Fruit fly (Drosophila melanogaster) whole organism, embryonic: ENCODE measurements around the gene CG3902.
A peak's percentile ranks its signal among the peaks of the same experiment; 100 is the strongest.

Source experiments
- Atf3 ChIP-seq: fragments of 200-800 bp; sonication (Bioruptor generic); optimal IDR thresholded peaks from 3 replicates; lab custom pipeline; 2016; ENCODE audit warnings: missing biosample characterization, missing genetic modification characterization
- B-H1 ChIP-seq: fragments of 200-800 bp; sonication (Bioruptor generic); IDR thresholded peaks from 3 replicates; pipeline ENCODE4 v1.3.6; 2022; ENCODE audit warnings: missing biosample characterization, missing genetic modification characterization
- CG10431 ChIP-seq: fragments of 200-800 bp; sonication (Bioruptor generic); optimal IDR thresholded peaks from 3 replicates; lab custom pipeline; 2018; ENCODE audit warnings: missing biosample characterization, mild to moderate bottlenecking, missing genetic modification characterization
- CG10462 ChIP-seq: fragments of 200-800 bp; sonication (Bioruptor generic); optimal IDR thresholded peaks from 2 replicates; lab custom pipeline; 2016; ENCODE audit warnings: missing biosample characterization, missing genetic modification characterization
- CG10654 ChIP-seq: fragments of 200-800 bp; sonication (Bioruptor generic); optimal IDR thresholded peaks from 2 replicates; lab custom pipeline; 2016; ENCODE audit warnings: missing biosample characterization, missing genetic modification characterization
- CG11085 ChIP-seq: fragments of 200-800 bp; sonication (Bioruptor generic); IDR thresholded peaks from 2 replicates; pipeline ENCODE4 v1.3.6; 2022; ENCODE audit warnings: missing biosample characterization, missing genetic modification characterization
- CG11456 ChIP-seq: fragments of 200-800 bp; sonication (Bioruptor generic); IDR thresholded peaks from 3 replicates; pipeline ENCODE4 v1.3.6; 2022; ENCODE audit warnings: missing biosample characterization, missing genetic modification characterization
- CG11504 ChIP-seq: fragments of 200-800 bp; sonication (Bioruptor generic); optimal IDR thresholded peaks from 3 replicates; lab custom pipeline; 2019; ENCODE audit warnings: missing biosample characterization, mild to moderate bottlenecking, missing genetic modification characterization, moderate library complexity
- CG12391 ChIP-seq: fragments of 200-800 bp; sonication (Bioruptor generic); optimal IDR thresholded peaks from 3 replicates; lab custom pipeline; 2018; ENCODE audit warnings: missing biosample characterization, mild to moderate bottlenecking, missing genetic modification characterization, moderate library complexity
- CG15696 ChIP-seq: fragments of 200-800 bp; sonication (Bioruptor generic); optimal IDR thresholded peaks from 2 replicates; lab custom pipeline; 2019; ENCODE audit warnings: missing biosample characterization, mild to moderate bottlenecking, missing genetic modification characterization, moderate library complexity
- CG2199 ChIP-seq: fragments of 200-800 bp; sonication (Bioruptor generic); IDR thresholded peaks from 3 replicates; pipeline ENCODE4 v1.3.6; 2022; ENCODE audit warnings: missing biosample characterization, missing genetic modification characterization
- CG2202 ChIP-seq: fragments of 200-800 bp; sonication (Bioruptor generic); optimal IDR thresholded peaks from 2 replicates; lab custom pipeline; 2018; ENCODE audit warnings: missing biosample characterization, mild to moderate bottlenecking, missing genetic modification characterization
- CG33557 ChIP-seq: fragments of 200-800 bp; sonication (Bioruptor generic); optimal IDR thresholded peaks from 2 replicates; lab custom pipeline; 2019; ENCODE audit warnings: missing biosample characterization, mild to moderate bottlenecking, missing genetic modification characterization, moderate library complexity
- CG6791 ChIP-seq: fragments of 200-800 bp; sonication (Bioruptor generic); IDR thresholded peaks from 3 replicates; pipeline ENCODE4 v1.3.6; 2022; ENCODE audit warnings: missing biosample characterization, missing genetic modification characterization; ENCODE audit not compliant: partially characterized antibody
- CG7556 ChIP-seq: fragments of 200-800 bp; sonication (Bioruptor generic); optimal IDR thresholded peaks from 2 replicates; lab custom pipeline; 2017; ENCODE audit warnings: missing biosample characterization, mild to moderate bottlenecking, missing genetic modification characterization
- CG8359 ChIP-seq: fragments of 200-800 bp; sonication (Bioruptor generic); optimal IDR thresholded peaks from 2 replicates; lab custom pipeline; 2017; ENCODE audit warnings: missing biosample characterization, mild to moderate bottlenecking, missing genetic modification characterization, borderline replicate concordance
- CG9797 ChIP-seq: fragments of 200-800 bp; sonication (Bioruptor generic); optimal IDR thresholded peaks from 3 replicates; lab custom pipeline; 2018; ENCODE audit warnings: missing biosample characterization, mild to moderate bottlenecking, missing genetic modification characterization
- Dbx ChIP-seq: fragments of 200-800 bp; sonication (Bioruptor generic); IDR thresholded peaks from 3 replicates; pipeline ENCODE4 v1.3.6; 2022; ENCODE audit warnings: missing biosample characterization, missing genetic modification characterization
- Fer1 ChIP-seq: fragments of 200-800 bp; sonication (Bioruptor generic); optimal IDR thresholded peaks from 2 replicates; lab custom pipeline; 2017; ENCODE audit warnings: missing biosample characterization, mild to moderate bottlenecking, missing genetic modification characterization
- GATAe ChIP-seq: fragments of 200-800 bp; sonication (Bioruptor generic); conservative IDR thresholded peaks from 2 replicates; pipeline ENCODE4 v1.3.6; 2022; ENCODE audit warnings: missing biosample characterization, missing genetic modification characterization
- Gsc ChIP-seq: fragments of 200-800 bp; sonication (Bioruptor generic); IDR thresholded peaks from 2 replicates; pipeline ENCODE4 v1.3.6; 2022; ENCODE audit warnings: missing biosample characterization, missing genetic modification characterization
- H2.0 ChIP-seq: fragments of 200-800 bp; sonication (Bioruptor generic); IDR thresholded peaks from 2 replicates; pipeline ENCODE4 v1.3.6; 2022; ENCODE audit warnings: missing biosample characterization, missing genetic modification characterization
- Hr39 ChIP-seq: fragments of >200 bp; optimal IDR thresholded peaks from 2 replicates; lab custom pipeline; 2017
- Jarid2 ChIP-seq: fragments of 200-800 bp; sonication (Bioruptor generic); optimal IDR thresholded peaks from 3 replicates; lab custom pipeline; 2017; ENCODE audit warnings: mild to moderate bottlenecking, missing biosample characterization, missing genetic modification reagents, missing genetic modification characterization
- Max ChIP-seq: fragments of 200-800 bp; sonication (Bioruptor generic); optimal IDR thresholded peaks from 2 replicates; lab custom pipeline; 2016; ENCODE audit warnings: missing biosample characterization, mild to moderate bottlenecking, missing genetic modification characterization
- NFAT ChIP-seq: fragments of 200-800 bp; sonication (Bioruptor generic); IDR thresholded peaks from 2 replicates; pipeline ENCODE4 v1.3.6; 2022; ENCODE audit warnings: missing biosample characterization, missing genetic modification characterization
- Ptx1 ChIP-seq: fragments of 200-800 bp; sonication (Bioruptor generic); IDR thresholded peaks from 2 replicates; pipeline ENCODE4 v1.3.6; 2022; ENCODE audit warnings: missing biosample characterization, missing genetic modification characterization
- Rfx ChIP-seq: fragments of 200-800 bp; sonication (Bioruptor generic); IDR thresholded peaks from 2 replicates; pipeline ENCODE4 v1.3.6; 2022; ENCODE audit warnings: missing biosample characterization, missing genetic modification characterization
- Sox100B ChIP-seq: fragments of 200-800 bp; sonication (Bioruptor generic); optimal IDR thresholded peaks from 3 replicates; lab custom pipeline; 2018; ENCODE audit warnings: missing biosample characterization, mild to moderate bottlenecking, missing genetic modification characterization
- ash1 ChIP-seq: fragments of 200-800 bp; sonication (Bioruptor generic); optimal IDR thresholded peaks from 2 replicates; lab custom pipeline; 2018; ENCODE audit warnings: missing biosample characterization, mild to moderate bottlenecking, missing genetic modification characterization
- bbx ChIP-seq: fragments of 200-800 bp; sonication (Bioruptor generic); IDR thresholded peaks from 2 replicates; pipeline ENCODE4 v1.3.6; 2022; ENCODE audit warnings: missing biosample characterization, missing genetic modification characterization; ENCODE audit not compliant: partially characterized antibody
- bcd ChIP-seq: fragments of 200-800 bp; sonication (Bioruptor generic); optimal IDR thresholded peaks from 2 replicates; lab custom pipeline; 2017; ENCODE audit warnings: missing biosample characterization, mild to moderate bottlenecking, missing genetic modification characterization
- corto ChIP-seq: fragments of 200-800 bp; sonication (Bioruptor generic); optimal IDR thresholded peaks from 2 replicates; lab custom pipeline; 2016; ENCODE audit warnings: missing biosample characterization, mild to moderate bottlenecking, missing genetic modification characterization, moderate library complexity
- croc ChIP-seq: fragments of 200-800 bp; sonication (Bioruptor generic); conservative IDR thresholded peaks from 3 replicates; pipeline ENCODE4 v1.3.6; 2022; ENCODE audit warnings: missing biosample characterization, missing genetic modification characterization
- dan ChIP-seq: fragments of 200-800 bp; sonication (Bioruptor generic); IDR thresholded peaks from 2 replicates; pipeline ENCODE4 v1.3.6; 2022; ENCODE audit warnings: missing biosample characterization, missing genetic modification characterization
- fd3F ChIP-seq: fragments of 200-800 bp; sonication (Bioruptor generic); optimal IDR thresholded peaks from 2 replicates; lab custom pipeline; 2018; ENCODE audit warnings: missing biosample characterization, mild to moderate bottlenecking, missing genetic modification characterization, moderate library complexity
- grau ChIP-seq: fragments of 200-800 bp; optimal IDR thresholded peaks from 3 replicates; lab custom pipeline; 2019; ENCODE audit warnings: missing biosample characterization, mild to moderate bottlenecking, missing genetic modification characterization, moderate library complexity
- kay ChIP-seq: fragments of 200-800 bp; sonication (Bioruptor generic); optimal IDR thresholded peaks from 2 replicates; lab custom pipeline; 2016; ENCODE audit warnings: missing biosample characterization, missing genetic modification characterization
- kni ChIP-seq: fragments of 200-800 bp; sonication (Bioruptor generic); optimal IDR thresholded peaks from 3 replicates; lab custom pipeline; 2017; ENCODE audit warnings: mild to moderate bottlenecking, missing biosample characterization, missing genetic modification reagents, missing genetic modification characterization
- lilli ChIP-seq: fragments of 200-800 bp; sonication (Bioruptor generic); optimal IDR thresholded peaks from 3 replicates; lab custom pipeline; 2016; ENCODE audit warnings: missing biosample characterization, missing genetic modification characterization
- lmd ChIP-seq: fragments of 200-800 bp; sonication (Bioruptor generic); IDR thresholded peaks from 2 replicates; pipeline ENCODE4 v1.3.6; 2022; ENCODE audit warnings: missing biosample characterization, missing genetic modification characterization
- mirr ChIP-seq: fragments of 200-800 bp; sonication (Bioruptor generic); optimal IDR thresholded peaks from 3 replicates; lab custom pipeline; 2018; ENCODE audit warnings: missing biosample characterization, mild to moderate bottlenecking, missing genetic modification characterization
- mld ChIP-seq: fragments of 200-800 bp; sonication (Bioruptor generic); IDR thresholded peaks from 3 replicates; pipeline ENCODE4 v1.3.6; 2022; ENCODE audit warnings: missing biosample characterization, missing genetic modification characterization; ENCODE audit not compliant: partially characterized antibody
- odd ChIP-seq: fragments of 200-800 bp; sonication (Bioruptor generic); optimal IDR thresholded peaks from 2 replicates; lab custom pipeline; 2017; ENCODE audit warnings: missing biosample characterization, mild to moderate bottlenecking, missing genetic modification characterization
- pzg ChIP-seq: fragments of 200-800 bp; sonication (Bioruptor generic); optimal IDR thresholded peaks from 3 replicates; lab custom pipeline; 2018; ENCODE audit warnings: missing biosample characterization, mild to moderate bottlenecking, missing genetic modification characterization, moderate library complexity
- rib ChIP-seq: fragments of 200-800 bp; sonication (Bioruptor generic); IDR thresholded peaks from 2 replicates; pipeline ENCODE4 v1.3.6; 2022; ENCODE audit warnings: missing biosample characterization, missing genetic modification characterization
- sd ChIP-seq: fragments of 200-800 bp; sonication (Bioruptor generic); optimal IDR thresholded peaks from 3 replicates; lab custom pipeline; 2018; ENCODE audit warnings: missing biosample characterization, mild to moderate bottlenecking, missing genetic modification characterization, moderate library complexity
- sr ChIP-seq: fragments of 200-800 bp; sonication (Bioruptor generic); IDR thresholded peaks from 3 replicates; pipeline ENCODE4 v1.3.6; 2022; ENCODE audit warnings: missing biosample characterization, missing genetic modification characterization
- tin ChIP-seq: fragments of 200-800 bp; sonication (Bioruptor generic); optimal IDR thresholded peaks from 3 replicates; lab custom pipeline; 2016; ENCODE audit warnings: missing biosample characterization, missing genetic modification characterization
- vfl ChIP-seq: fragments of 200-800 bp; sonication (Bioruptor generic); optimal IDR thresholded peaks from 2 replicates; lab custom pipeline; 2016; ENCODE audit warnings: missing biosample characterization, missing genetic modification characterization
- wek ChIP-seq: fragments of 200-800 bp; sonication (Bioruptor generic); optimal IDR thresholded peaks from 3 replicates; lab custom pipeline; 2018; ENCODE audit warnings: missing biosample characterization, mild to moderate bottlenecking, missing genetic modification characterization, moderate library complexity

Gene CG3902

dm6 chr3L:18867521-18867920 lies 30.6 kb downstream of the CG3902 start, which contains the start of gene Dysb (continued):
- TF ChIP-seq CG2202 (tag; lab: Kevin White, UChicago) (peak; percentile 58), rib (GFP tag; lab: Robert Waterston, UW) (peak; percentile 81), tin (peak; percentile 86), CG7556 (GFP tag; lab: Kevin White, UChicago) (peak; percentile 89), CG33557 (GFP tag; lab: Kevin White, UChicago) (peak; percentile 65), pzg (GFP tag; lab: Kevin White, UChicago) (no peak), bcd (GFP tag; lab: Kevin White, UChicago) (peak; percentile 81), croc (GFP tag; lab: Robert Waterston, UW) (peak; percentile 69), Gsc (GFP tag; lab: Robert Waterston, UW) (no peak), CG11504 (tag; lab: Kevin White, UChicago) (peak; percentile 90), odd (GFP tag; lab: Kevin White, UChicago) (peak; percentile 79), CG10654 (GFP tag; lab: Kevin White, UChicago) (peak; percentile 71), Ptx1 (no peak; the same call in 1 of the 2 replicates), CG10431 (peak; percentile 77), CG11456 (GFP tag; lab: Robert Waterston, UW) (no peak; the same call in 2 of the 3 replicates), Rfx (GFP tag; lab: Robert Waterston, UW) (peak; percentile 96), Dbx (GFP tag; lab: Robert Waterston, UW) (peak; percentile 92), CG9797 (GFP tag; lab: Kevin White, UChicago) (peak; percentile 25), wek (peak; percentile 32), dan (no peak), fd3F (peak; percentile 81), vfl (GFP tag; lab: Kevin White, UChicago) (peak; percentile 48), Atf3 (GFP tag; lab: Kevin White, UChicago) (peak; percentile 15), mld (GFP tag; lab: Robert Waterston, UW) (no peak), Jarid2 (GFP tag; lab: Kevin White, UChicago) (peak; percentile 51), H2.0 (GFP tag; lab: Robert Waterston, UW) (peak; percentile 89), CG2199 (GFP tag; lab: Robert Waterston, UW) (peak; percentile 63; the same call in 1 of the 3 replicates), lmd (peak; percentile 85), kay (GFP tag; lab: Kevin White, UChicago) (peak; percentile 19), CG8359 (peak; percentile 14), CG11085 (no peak; the same call in none of the 2 replicates), corto (no peak), lilli (GFP tag; lab: Kevin White, UChicago) (peak; percentile 84), mirr (GFP tag; lab: Kevin White, UChicago) (peak; percentile 58), sr (no peak; the same call in 2 of the 3 replicates), kni (GFP tag; lab: Kevin White, UChicago) (peak; percentile 70), ash1 (GFP tag; lab: Kevin White, UChicago) (no peak), GATAe (GFP tag; lab: Robert Waterston, UW) (peak; percentile 21; the same call in 1 of the 2 replicates), bbx (no peak), grau (tag; lab: Kevin White, UChicago) (peak; percentile 88), Max (GFP tag; lab: Kevin White, UChicago) (peak; percentile 67), CG12391 (tag; lab: Kevin White, UChicago) (peak; percentile 92), NFAT (GFP tag; lab: Robert Waterston, UW) (peak; percentile 96), CG15696 (tag; lab: Kevin White, UChicago) (peak; percentile 67), CG6791 (GFP tag; lab: Robert Waterston, UW) (no peak), Fer1 (GFP tag; lab: Kevin White, UChicago) (peak; percentile 90), B-H1 (GFP tag; lab: Robert Waterston, UW) (peak; percentile 87), Hr39 (lab: Kevin White, UChicago) (no peak), sd (tag; lab: Kevin White, UChicago) (peak; percentile 63), Sox100B (GFP tag; lab: Kevin White, UChicago) (peak; percentile 85), CG10462 (peak; percentile 45)
